Fruit fly (Drosophila melanogaster): ENCODE measurements around the gene PGRP-LC.

PGRP-LC gene

dm6 chr3L:9357830-9358712, 19.5 kb downstream of the PGRP-LC start (continued):
- TF ChIP-seq Bdp1 (GFP tag; optimal IDR thresholded peaks at IDR 0.05), result no peak
- TF ChIP-seq grau (tag; optimal IDR thresholded peaks at IDR 0.05), result no peak
- no peak for TF ChIP-seq CG4617 (GFP tag; optimal IDR thresholded peaks at IDR 0.05; ENCODE audit: borderline replicate concordance)
- peak; percentile 87 for TF ChIP-seq sd (tag; optimal IDR thresholded peaks at IDR 0.05)
- no peak for TF ChIP-seq GATAe (GFP tag; conservative IDR thresholded peaks at IDR 0.05)
- TF ChIP-seq CG3726 (GFP tag; IDR thresholded peaks at IDR 0.05), result no peak
- no peak for TF ChIP-seq CG4328 (GFP tag; optimal IDR thresholded peaks at IDR 0.05)
- TF ChIP-seq ap (GFP tag; IDR thresholded peaks at IDR 0.05), result no peak
- TF ChIP-seq Aef1 (GFP tag; IDR thresholded peaks at IDR 0.05), result peak; percentile 9; the same call in 1 of the 3 replicates
- no peak for TF ChIP-seq peb (GFP tag; IDR thresholded peaks at IDR 0.05)
- TF ChIP-seq kay (GFP tag; optimal IDR thresholded peaks at IDR 0.05), result no peak
- no peak for TF ChIP-seq nerfin-2 (GFP tag; IDR thresholded peaks at IDR 0.05; ENCODE audit: partially characterized antibody)
- TF ChIP-seq CG32772 (GFP tag; IDR thresholded peaks at IDR 0.05), result no peak
- TF ChIP-seq en (GFP tag; optimal IDR thresholded peaks at IDR 0.05), result no peak
- TF ChIP-seq CG8290 (GFP tag; optimal IDR thresholded peaks at IDR 0.05), result no peak
- no peak for TF ChIP-seq CG8290 (tag; optimal IDR thresholded peaks at IDR 0.05)
- peak; percentile 15 for TF ChIP-seq caup (GFP tag; optimal IDR thresholded peaks at IDR 0.05; ENCODE audit: severe bottlenecking)
- TF ChIP-seq CG2678 (tag; optimal IDR thresholded peaks at IDR 0.05), result no peak
- no peak for TF ChIP-seq CG12155 (GFP tag; optimal IDR thresholded peaks at IDR 0.05)
- no peak for TF ChIP-seq CG5245 (GFP tag; optimal IDR thresholded peaks at IDR 0.05)
- peak; percentile 43 for TF ChIP-seq Elba2 (GFP tag; optimal IDR thresholded peaks at IDR 0.05)
- TF ChIP-seq CG10267 (tag; optimal IDR thresholded peaks at IDR 0.05), result no peak
- TF ChIP-seq Xbp1 (GFP tag; optimal IDR thresholded peaks at IDR 0.05), result no peak
- TF ChIP-seq Atf-2 (GFP tag; optimal IDR thresholded peaks at IDR 0.05), result no peak
- TF ChIP-seq sima (GFP tag; optimal IDR thresholded peaks at IDR 0.05), result no peak
- TF ChIP-seq pho (GFP tag; optimal IDR thresholded peaks at IDR 0.05), result no peak
- TF ChIP-seq Trl (optimal IDR thresholded peaks at IDR 0.05), result peak in 1 of 2 experiments; percentile 25
- no peak for TF ChIP-seq Trl (GFP tag; optimal IDR thresholded peaks at IDR 0.05)
- no peak for TF ChIP-seq CG18262 (tag; optimal IDR thresholded peaks at IDR 0.05)
- TF ChIP-seq MTF-1 (GFP tag; optimal IDR thresholded peaks at IDR 0.05; ENCODE audit: borderline replicate concordance), result no peak
- no peak for TF ChIP-seq CG11093 (GFP tag; IDR thresholded peaks at IDR 0.05)
- TF ChIP-seq dpn (GFP tag; optimal IDR thresholded peaks at IDR 0.05), result no peak
- TF ChIP-seq sob (GFP tag; IDR thresholded peaks at IDR 0.05), result no peak
- TF ChIP-seq Deaf1 (tag; optimal IDR thresholded peaks at IDR 0.05), result no peak
- no peak for TF ChIP-seq CG9932 (GFP tag; IDR thresholded peaks at IDR 0.05)
- no peak for TF ChIP-seq ewg (GFP tag; optimal IDR thresholded peaks at IDR 0.05)
- no peak for TF ChIP-seq tin (GFP tag; optimal IDR thresholded peaks at IDR 0.05)
- TF ChIP-seq lab (GFP tag; optimal IDR thresholded peaks at IDR 0.05), result peak; percentile 12
- TF ChIP-seq H2.0 (GFP tag; IDR thresholded peaks at IDR 0.05), result no peak
- peak; percentile 23 for TF ChIP-seq lbe (GFP tag; optimal IDR thresholded peaks at IDR 0.05)
- 0 out of 2 replicates have a peak, but pooled peaks have one; percentile 19 for TF ChIP-seq bbx (GFP tag; IDR thresholded peaks at IDR 0.05; ENCODE audit: partially characterized antibody)
- TF ChIP-seq NfI (GFP tag; optimal IDR thresholded peaks at IDR 0.05), result no peak
- no peak for TF ChIP-seq CG6791 (GFP tag; IDR thresholded peaks at IDR 0.05; ENCODE audit: partially characterized antibody)
- TF ChIP-seq CG1647 (GFP tag; optimal IDR thresholded peaks at IDR 0.05), result no peak
- TF ChIP-seq CG31388 (GFP tag; optimal IDR thresholded peaks at IDR 0.05), result no peak
- no peak for TF ChIP-seq ro (GFP tag; IDR thresholded peaks at IDR 0.05)
- no peak for TF ChIP-seq az2 (GFP tag; optimal IDR thresholded peaks at IDR 0.05)
- no peak for TF ChIP-seq gro (GFP tag; optimal IDR thresholded peaks at IDR 0.05)
- no peak for TF ChIP-seq Doc2 (GFP tag; IDR thresholded peaks at IDR 0.05)
- TF ChIP-seq knrl (GFP tag; IDR thresholded peaks at IDR 0.05; ENCODE audit: partially characterized antibody), result no peak
